Fruit fly (Drosophila melanogaster) Kc167 (cell line): ENCODE results near the gene comt.

ENCODE experiments used
- Myc ChIP-seq: fragments of >200 bp; optimal IDR thresholded peaks from 2 replicates; lab custom pipeline; 2017; ENCODE audit warnings: missing external identifiers
- Sin3A ChIP-seq: fragments of >200 bp; optimal IDR thresholded peaks from 2 replicates; lab custom pipeline; 2018; ENCODE audit warnings: missing external identifiers
- h ChIP-seq: fragments of >200 bp; optimal IDR thresholded peaks from 3 replicates; lab custom pipeline; 2018; ENCODE audit warnings: missing external identifiers
- insv ChIP-seq: fragments of >200 bp; optimal IDR thresholded peaks from 3 replicates; lab custom pipeline; 2018; ENCODE audit warnings: missing external identifiers
- ttk ChIP-seq: sonication (Bioruptor generic); optimal IDR thresholded peaks from 2 replicates; lab custom pipeline; 2017; ENCODE audit warnings: missing external identifiers

dm6 chrX:13277148-13277547 is 18.3 kb downstream of the comt start:
- TF ChIP-seq insv (lab: Kevin White, UChicago) (no peak), h (lab: Kevin White, UChicago) (no peak), Sin3A (lab: Kevin White, UChicago) (no peak), Myc (lab: Kevin White, UChicago) (no peak), ttk (lab: Kevin White, UChicago) (no peak)
